Worm (Caenorhabditis elegans): Measurements from ENCODE around the gene F25B5.6.

DNA sequence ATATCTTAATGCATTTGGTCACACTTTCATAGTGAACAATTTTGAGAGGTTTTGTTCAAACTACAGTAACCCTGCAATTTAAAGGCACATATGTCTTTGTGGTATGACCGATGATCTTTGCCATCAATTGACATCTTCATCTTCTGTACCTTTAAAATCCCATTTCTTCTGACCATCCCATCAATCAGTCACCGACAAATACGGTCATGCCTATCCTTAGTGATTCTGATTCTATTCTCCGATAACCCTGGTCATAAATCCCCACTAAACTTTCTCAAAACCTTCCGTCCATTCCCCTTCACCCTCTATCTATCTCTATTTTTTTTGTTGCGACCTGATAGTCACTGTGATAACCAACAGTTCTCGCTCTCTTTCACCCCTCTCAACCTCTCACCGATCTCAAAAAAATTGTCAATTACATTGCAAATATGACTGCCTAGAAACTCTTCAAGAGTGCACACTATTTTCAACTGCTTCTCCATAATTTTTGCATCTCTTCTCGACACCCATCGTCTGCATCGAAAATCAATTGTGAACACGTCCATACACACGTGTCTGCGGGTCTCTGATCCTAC lies 15.6 kb upstream of the F25B5.6 start:
- TF ChIP-seq klf-2 (GFP tag; conservative IDR thresholded peaks at IDR 0.05) (no peak), T22C8.4 (GFP tag; IDR thresholded peaks at IDR 0.05) (no peak), ztf-23 (GFP tag; IDR thresholded peaks at IDR 0.05) (no peak), flt-1 (GFP tag; IDR thresholded peaks at IDR 0.05) (no peak), cog-1 (tag; optimal IDR thresholded peaks at IDR 0.05) (no peak), ref-1 (GFP tag; conservative IDR thresholded peaks at IDR 0.05) (no peak), med-1 (GFP tag; optimal IDR thresholded peaks at IDR 0.05; ENCODE audit: insufficient read depth) (no peak), tab-1 (GFP tag; IDR thresholded peaks at IDR 0.05) (no peak), ztf-29 (GFP tag; IDR thresholded peaks at IDR 0.05) (no peak)

All from whole organism, midembryonic.